Worm (Caenorhabditis elegans) whole organism, young adult: ENCODE results near the gene sfxn-5.

ENCODE experiments used
- B0019.2 ChIP-seq: fragments of 200-800 bp; sonication (Bioruptor generic); conservative IDR thresholded peaks from 2 replicates; pipeline ENCODE4 v1.3.6; 2022; ENCODE audit warnings: missing genetic modification reagents, missing genetic modification characterization, missing compliant biosample characterization
- B0035.1 ChIP-seq: sonication (generic microtip); optimal IDR thresholded peaks from 2 replicates; lab custom pipeline; 2016; ENCODE audit warnings: missing genetic modification characterization, mild to moderate bottlenecking, missing compliant biosample characterization, missing genotype, missing genetic modification reagents
- C06A6.2 ChIP-seq: fragments of 200-800 bp; sonication (Bioruptor generic); conservative IDR thresholded peaks from 2 replicates; pipeline ENCODE4 v1.3.6; 2022; ENCODE audit warnings: missing genetic modification characterization, missing compliant biosample characterization
- T26A5.8 ChIP-seq: sonication (generic microtip); optimal IDR thresholded peaks from 2 replicates; lab custom pipeline; 2016; ENCODE audit warnings: missing genetic modification characterization, missing compliant biosample characterization
- Y56A3A.18 ChIP-seq: fragments of 200-800 bp; sonication (Bioruptor generic); IDR thresholded peaks from 2 replicates; pipeline ENCODE4 v1.3.6; 2022; ENCODE audit warnings: missing genetic modification reagents, missing genetic modification characterization, missing compliant biosample characterization
- Y67H2A.10 ChIP-seq: fragments of 200-800 bp; sonication (Bioruptor generic); conservative IDR thresholded peaks from 2 replicates; pipeline ENCODE4 v1.3.6; 2022; ENCODE audit warnings: missing genetic modification reagents, missing genetic modification characterization, missing compliant biosample characterization
- ZK185.1 ChIP-seq: sonication (generic microtip); optimal IDR thresholded peaks from 2 replicates; lab custom pipeline; 2016; ENCODE audit warnings: mild to moderate bottlenecking, missing genetic modification characterization, missing compliant biosample characterization; ENCODE audit not compliant: poor library complexity, severe bottlenecking
- akir-1 ChIP-seq: fragments of 200-800 bp; sonication (Bioruptor generic); optimal IDR thresholded peaks from 2 replicates; lab custom pipeline; 2018; ENCODE audit warnings: mild to moderate bottlenecking, missing genetic modification characterization, moderate library complexity, missing compliant biosample characterization
- ama-1 ChIP-seq, 3 experiments: fragments of 150-350 bp in 1 of 3; sonication (generic microtip) in 2 of 3; optimal IDR thresholded peaks; 2 replicates each; lab custom pipeline; 2014 to 2018; ENCODE audit warnings: missing biosample characterization in 2 of 3, missing genetic modification characterization in 2 of 3, missing genetic modification reagents in 2 of 3
- aptf-2 ChIP-seq: fragments of 200-800 bp; sonication (Bioruptor generic); conservative IDR thresholded peaks from 2 replicates; pipeline ENCODE4 v1.3.6; 2022; ENCODE audit warnings: missing genetic modification reagents, missing genetic modification characterization, missing compliant biosample characterization
- athp-1 ChIP-seq: sonication (generic microtip); optimal IDR thresholded peaks from 2 replicates; lab custom pipeline; 2017; ENCODE audit warnings: mild to moderate bottlenecking, missing genetic modification characterization, missing compliant biosample characterization
- attf-5 ChIP-seq: fragments of 200-800 bp; sonication (Bioruptor generic); optimal IDR thresholded peaks from 2 replicates; lab custom pipeline; 2018; ENCODE audit warnings: mild to moderate bottlenecking, missing genetic modification characterization, missing compliant biosample characterization
- attf-6 ChIP-seq: fragments of 200-800 bp; sonication (Bioruptor generic); IDR thresholded peaks from 2 replicates; pipeline ENCODE4 v1.3.6; 2022; ENCODE audit warnings: missing genetic modification reagents, missing genetic modification characterization, missing compliant biosample characterization
- cebp-1 ChIP-seq, 2 experiments: fragments of 200-800 bp in 1 of 2; sonication (Bioruptor generic) in 1 of 2; sonication (generic microtip) in 1 of 2; IDR thresholded peaks in 1 of 2; optimal IDR thresholded peaks in 1 of 2; 2 replicates each; pipeline versions ENCODE4 v1.3.6 to Lab custom; 2017 to 2022; ENCODE audit warnings: missing compliant biosample characterization in 2 of 2, missing genetic modification characterization in 2 of 2, mild to moderate bottlenecking in 1 of 2, missing genetic modification reagents in 1 of 2, moderate library complexity in 1 of 2
- ceh-91 ChIP-seq: fragments of 200-800 bp; sonication (Bioruptor generic); IDR thresholded peaks from 2 replicates; pipeline ENCODE4 v1.3.6; 2022; ENCODE audit warnings: missing genetic modification reagents, missing genetic modification characterization, missing compliant biosample characterization
- efl-1 ChIP-seq: fragments of 150-350 bp; optimal IDR thresholded peaks from 2 replicates; lab custom pipeline; 2014; ENCODE audit warnings: missing biosample characterization, missing genetic modification reagents, missing genetic modification characterization
- hsf-1 ChIP-seq: fragments of 200-800 bp; sonication (Bioruptor generic); IDR thresholded peaks from 2 replicates; pipeline ENCODE4 v1.3.6; 2022; ENCODE audit warnings: missing genetic modification reagents, missing genetic modification characterization, missing compliant biosample characterization
- let-526 ChIP-seq: fragments of 200-800 bp; sonication (Bioruptor generic); IDR thresholded peaks from 2 replicates; pipeline ENCODE4 v1.3.6; 2022; ENCODE audit warnings: missing genetic modification reagents, missing genetic modification characterization, missing compliant biosample characterization
- let-607 ChIP-seq, 2 experiments: fragments of 200-800 bp in 1 of 2; sonication (Bioruptor generic) in 1 of 2; sonication (generic microtip) in 1 of 2; optimal IDR thresholded peaks; 2 replicates each; lab custom pipeline; 2016 to 2018; ENCODE audit warnings: mild to moderate bottlenecking in 2 of 2, missing compliant biosample characterization in 2 of 2, missing genetic modification characterization in 2 of 2, moderate library complexity in 2 of 2, missing genotype in 1 of 2
- lin-26 ChIP-seq: fragments of 200-800 bp; sonication (Bioruptor generic); IDR thresholded peaks from 2 replicates; pipeline ENCODE4 v1.3.6; 2022; ENCODE audit warnings: missing genetic modification reagents, missing genetic modification characterization, missing compliant biosample characterization
- lin-35 ChIP-seq, 3 experiments: fragments of 150-350 bp in 2 of 3; sonication (generic microtip) in 1 of 3; optimal IDR thresholded peaks; 2 replicates each; lab custom pipeline; 2014 to 2018; ENCODE audit warnings: missing biosample characterization in 3 of 3, missing genetic modification characterization in 3 of 3, missing genetic modification reagents in 3 of 3
- lin-40 ChIP-seq: sonication (generic microtip); optimal IDR thresholded peaks from 2 replicates; lab custom pipeline; 2016; ENCODE audit warnings: missing genetic modification characterization, mild to moderate bottlenecking, missing compliant biosample characterization, missing genotype, missing genetic modification reagents
- lsy-27 ChIP-seq: sonication (generic microtip); optimal IDR thresholded peaks from 2 replicates; lab custom pipeline; 2017; ENCODE audit warnings: missing genetic modification characterization, mild to moderate bottlenecking, missing compliant biosample characterization, antibody characterized with exemption, missing genotype, borderline replicate concordance; ENCODE audit not compliant: insufficient read depth
- madf-8 ChIP-seq: fragments of 200-800 bp; sonication (Bioruptor generic); conservative IDR thresholded peaks from 2 replicates; pipeline ENCODE4 v1.3.6; 2022; ENCODE audit warnings: missing genetic modification reagents, missing genetic modification characterization, missing compliant biosample characterization
- mes-4 ChIP-seq: sonication (generic microtip); optimal IDR thresholded peaks from 2 replicates; lab custom pipeline; 2016; ENCODE audit warnings: missing genotype, missing genetic modification characterization, missing compliant biosample characterization
- nfya-1 ChIP-seq: sonication (generic microtip); optimal IDR thresholded peaks from 2 replicates; lab custom pipeline; 2017; ENCODE audit warnings: antibody characterized with exemption, missing compliant biosample characterization, missing genetic modification characterization, borderline replicate concordance; ENCODE audit not compliant: insufficient read depth
- nfyb-1 ChIP-seq: fragments of 200-800 bp; sonication (Bioruptor generic); IDR thresholded peaks from 2 replicates; pipeline ENCODE4 v1.3.6; 2022; ENCODE audit warnings: missing genetic modification reagents, missing genetic modification characterization, missing compliant biosample characterization
- nhr-120 ChIP-seq: fragments of 200-800 bp; sonication (Bioruptor generic); IDR thresholded peaks from 2 replicates; pipeline ENCODE4 v1.3.6; 2022; ENCODE audit warnings: missing genetic modification characterization, missing compliant biosample characterization
- nhr-179 ChIP-seq: sonication (generic microtip); optimal IDR thresholded peaks from 2 replicates; lab custom pipeline; 2016; ENCODE audit warnings: mild to moderate bottlenecking, missing genetic modification characterization, missing compliant biosample characterization
- nhr-90 ChIP-seq: sonication (generic microtip); optimal IDR thresholded peaks from 2 replicates; lab custom pipeline; 2016; ENCODE audit warnings: missing genotype, mild to moderate bottlenecking, missing genetic modification characterization, missing compliant biosample characterization
- pbrm-1 ChIP-seq: fragments of 200-800 bp; sonication (Bioruptor generic); IDR thresholded peaks from 2 replicates; pipeline ENCODE4 v1.3.6; 2022; ENCODE audit warnings: missing genetic modification reagents, missing genetic modification characterization, missing compliant biosample characterization
- repo-1 ChIP-seq: sonication (generic microtip); optimal IDR thresholded peaks from 2 replicates; lab custom pipeline; 2017; ENCODE audit warnings: mild to moderate bottlenecking, missing genetic modification characterization, missing compliant biosample characterization
- sdz-38 ChIP-seq: sonication (generic microtip); optimal IDR thresholded peaks from 2 replicates; lab custom pipeline; 2016; ENCODE audit warnings: missing genotype, missing genetic modification characterization, missing compliant biosample characterization
- snpc-1.1 ChIP-seq: sonication (generic microtip); optimal IDR thresholded peaks from 2 replicates; lab custom pipeline; 2017; ENCODE audit warnings: missing genetic modification characterization, mild to moderate bottlenecking, missing compliant biosample characterization, antibody characterized with exemption, moderate library complexity, missing genotype, missing genetic modification reagents; ENCODE audit not compliant: insufficient read depth
- snpc-3.4 ChIP-seq: sonication (generic microtip); optimal IDR thresholded peaks from 2 replicates; lab custom pipeline; 2017; ENCODE audit warnings: missing genetic modification characterization, mild to moderate bottlenecking, missing compliant biosample characterization, antibody characterized with exemption, moderate library complexity, missing genotype, missing genetic modification reagents
- snpc-4 ChIP-seq, 5 experiments: fragments of 150-350 bp in 1 of 5; sonication (generic microtip) in 4 of 5; optimal IDR thresholded peaks; 2 replicates each; lab custom pipeline; 2014 to 2018; ENCODE audit warnings: missing genetic modification characterization in 5 of 5, missing biosample characterization in 3 of 5, antibody characterized with exemption in 2 of 5, mild to moderate bottlenecking in 2 of 5, missing compliant biosample characterization in 2 of 5, missing genotype in 2 of 5, moderate library complexity in 2 of 5, missing genetic modification reagents in 1 of 5
- tbp1 ChIP-seq: fragments of 200-800 bp; sonication (Bioruptor generic); optimal IDR thresholded peaks from 2 replicates; lab custom pipeline; 2018; ENCODE audit warnings: mild to moderate bottlenecking, missing genetic modification characterization, missing compliant biosample characterization
- tbx-9 ChIP-seq: sonication (generic microtip); optimal IDR thresholded peaks from 2 replicates; lab custom pipeline; 2016; ENCODE audit warnings: borderline replicate concordance, missing genetic modification characterization, inconsistent platforms, missing compliant biosample characterization
- xnd-1 ChIP-seq: sonication (generic microtip); optimal IDR thresholded peaks from 2 replicates; lab custom pipeline; 2016; ENCODE audit warnings: missing genotype, missing genetic modification reagents, missing genetic modification characterization, missing compliant biosample characterization
- ztf-18 ChIP-seq: sonication (generic microtip); optimal IDR thresholded peaks from 2 replicates; lab custom pipeline; 2016; ENCODE audit warnings: missing genotype, mild to moderate bottlenecking, missing genetic modification characterization, missing compliant biosample characterization

Gene sfxn-5

DNA sequence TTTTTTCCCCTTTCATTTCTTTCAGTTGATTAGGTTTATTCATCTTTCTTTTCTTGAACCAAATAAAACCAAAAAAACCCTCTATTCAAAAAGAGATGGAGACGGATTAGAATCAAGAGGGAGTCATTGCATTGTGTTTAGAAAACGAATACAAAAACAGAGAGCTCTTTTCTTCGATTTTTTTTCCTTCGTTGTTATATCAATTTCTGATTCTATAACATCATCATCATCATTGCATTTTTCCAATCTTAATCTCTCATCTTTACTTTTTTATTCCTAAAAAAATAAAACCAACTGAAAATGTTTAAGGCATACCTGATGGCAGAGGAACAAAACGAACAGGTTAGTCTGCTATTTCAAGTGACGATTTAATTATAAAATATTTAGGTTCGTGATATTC is 46.1 kb downstream of the sfxn-5 start, which contains the start of gene T05H10.8:
Gene T05H10.8 (plus strand): TSS at position 301 of the 400 bp plus-strand sequence.
- no peak for TF ChIP-seq lin-40 (tag; lab: Kevin White, UChicago)
- TF ChIP-seq athp-1 = no peak
- no peak for TF ChIP-seq tbx-9 (tag; lab: Kevin White, UChicago)
- TF ChIP-seq sdz-38 = no peak
- no peak for TF ChIP-seq nhr-90 (tag; lab: Kevin White, UChicago)
- no peak for TF ChIP-seq B0019.2

DNA sequence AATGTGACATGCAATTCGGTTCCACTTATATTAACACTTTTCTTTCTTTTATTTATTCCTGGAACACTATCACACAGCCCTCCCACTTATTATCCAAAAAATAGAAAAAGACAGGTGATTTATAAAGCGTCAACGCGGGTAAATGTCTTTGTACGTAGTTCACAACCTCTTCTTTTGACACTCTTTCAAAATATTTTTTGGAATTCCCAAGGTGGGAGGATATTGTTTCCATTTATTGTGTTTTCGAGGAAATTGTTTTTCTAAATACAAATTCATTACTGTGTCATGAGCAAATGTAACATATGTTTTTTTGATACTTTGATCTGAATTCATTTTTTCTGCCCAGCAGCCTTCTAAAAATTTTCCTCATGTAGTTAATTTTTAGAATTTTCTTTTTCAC is 46.9 kb downstream of the sfxn-5 start:
- no peak for TF ChIP-seq nfyb-1 (GFP tag; lab: Robert Waterston, UW)
- TF ChIP-seq attf-5 = no peak
- no peak for TF ChIP-seq tbp1 (GFP tag; lab: Kevin White, UChicago)
- no peak for TF ChIP-seq snpc-1.1 (tag; lab: Kevin White, UChicago)
- TF ChIP-seq nhr-179 = no peak
- TF ChIP-seq C06A6.2 (GFP tag; lab: Robert Waterston, UW) = no peak
- no peak for TF ChIP-seq lin-35 (GFP tag; optimal IDR thresholded peaks at IDR 0.05; lab: Kevin White, UChicago)
- no peak for TF ChIP-seq madf-8 (GFP tag; lab: Robert Waterston, UW)
- no peak for TF ChIP-seq nfya-1 (tag; lab: Kevin White, UChicago)
- TF ChIP-seq snpc-3.4 (tag; lab: Kevin White, UChicago) = no peak
- TF ChIP-seq Y67H2A.10 (GFP tag; lab: Robert Waterston, UW) = no peak
- TF ChIP-seq attf-6 (GFP tag; lab: Robert Waterston, UW) = no peak
- TF ChIP-seq mes-4 (tag; lab: Kevin White, UChicago) = no peak
- no peak for TF ChIP-seq let-607 (tag; optimal IDR thresholded peaks at IDR 0.05; lab: Kevin White, UChicago)
- no peak for TF ChIP-seq aptf-2
- no peak for TF ChIP-seq ceh-91 (GFP tag; lab: Robert Waterston, UW)
- TF ChIP-seq, all 124 proteins: peak for 0

DNA sequence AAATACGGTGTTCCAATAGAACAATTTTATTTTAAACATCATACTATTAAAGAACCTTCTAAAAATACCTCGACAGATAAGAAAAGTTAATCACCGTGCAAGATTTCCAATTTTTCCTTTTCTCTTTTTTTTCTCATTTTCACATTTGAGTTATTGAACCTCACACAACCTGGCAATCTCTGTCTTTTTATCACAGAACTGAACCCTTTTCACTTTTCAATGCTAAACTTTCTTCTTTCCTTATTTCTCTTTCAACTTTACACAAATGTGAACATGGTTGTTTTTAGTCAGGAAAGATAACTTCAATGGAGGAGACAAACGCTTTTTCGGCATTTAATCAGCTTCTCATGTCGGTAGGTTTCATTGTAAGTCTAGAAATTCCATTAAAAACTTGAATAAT is 52.0 kb downstream of the sfxn-5 start, which contains the start of gene T05H10.4:
Gene T05H10.4 (plus strand): TSS at position 301 of the 400 bp plus-strand sequence.
- TF ChIP-seq mes-4 (tag; lab: Kevin White, UChicago) (no peak), lin-26 (GFP tag; lab: Robert Waterston, UW) (no peak), ama-1 (optimal IDR thresholded peaks at IDR 0.05; lab: Kevin White, UChicago) (no peak), ama-1 (GFP tag; optimal IDR thresholded peaks at IDR 0.05; lab: Kevin White, UChicago) (no peak), efl-1 (GFP tag; lab: Kevin White, UChicago) (no peak), lin-40 (tag; lab: Kevin White, UChicago) (no peak), snpc-4 (GFP tag; optimal IDR thresholded peaks at IDR 0.05; lab: Kevin White, UChicago) (no peak), snpc-4 (tag; optimal IDR thresholded peaks at IDR 0.05; lab: Kevin White, UChicago) (no peak), B0035.1 (tag; lab: Kevin White, UChicago) (no peak), ZK185.1 (tag; lab: Kevin White, UChicago) (no peak), lsy-27 (tag; lab: Kevin White, UChicago) (no peak), ztf-18 (no peak), let-526 (GFP tag; lab: Robert Waterston, UW) (no peak), nhr-120 (GFP tag; lab: Robert Waterston, UW) (no peak), cebp-1 (GFP tag; IDR thresholded peaks at IDR 0.05; lab: Robert Waterston, UW) (no peak), cebp-1 (tag; optimal IDR thresholded peaks at IDR 0.05; lab: Kevin White, UChicago) (no peak), xnd-1 (tag; lab: Kevin White, UChicago) (no peak), akir-1 (GFP tag; lab: Kevin White, UChicago) (no peak), hsf-1 (GFP tag; lab: Robert Waterston, UW) (no peak), pbrm-1 (GFP tag; lab: Robert Waterston, UW) (no peak), T26A5.8 (tag; lab: Kevin White, UChicago) (no peak), repo-1 (tag; lab: Kevin White, UChicago) (no peak), Y56A3A.18 (no peak)
